Worm (Caenorhabditis elegans): ENCODE measurements around the gene D2023.3.

Gene D2023.3

ce11 chrV:11809935-11810334, 1.9 kb downstream of the D2023.3 start:
- peak; percentile 18 for TF ChIP-seq crh-2 (tag; optimal IDR thresholded peaks at IDR 0.05)
- TF ChIP-seq C34F6.9 (tag; optimal IDR thresholded peaks at IDR 0.05): peak; percentile 3
- no peak for TF ChIP-seq ztf-1 (GFP tag; conservative IDR thresholded peaks at IDR 0.05)
- TF ChIP-seq sma-9 (GFP tag; optimal IDR thresholded peaks at IDR 0.05): no peak
- no peak for TF ChIP-seq sma-9 (tag; optimal IDR thresholded peaks at IDR 0.05)
- no peak for TF ChIP-seq sma-3 (GFP tag; optimal IDR thresholded peaks at IDR 0.05)
- no peak for TF ChIP-seq unc-55 (GFP tag; optimal IDR thresholded peaks at IDR 0.05)

- TF ChIP-seq nhr-25 (tag; optimal IDR thresholded peaks at IDR 0.05): peak; percentile 45
- TF ChIP-seq sma-9 (GFP tag; optimal IDR thresholded peaks at IDR 0.05): peak; percentile 88
- TF ChIP-seq sma-9 (tag; optimal IDR thresholded peaks at IDR 0.05): no peak
- TF ChIP-seq lsy-2 (tag; optimal IDR thresholded peaks at IDR 0.05): peak in 1 of 2 experiments; percentile 14
- peak; percentile 72 for TF ChIP-seq blmp-1 (tag; optimal IDR thresholded peaks at IDR 0.05; ENCODE audit: insufficient read depth)
- no peak for TF ChIP-seq zag-1 (tag; optimal IDR thresholded peaks at IDR 0.05)
- TF ChIP-seq sma-3 (GFP tag; optimal IDR thresholded peaks at IDR 0.05): peak; percentile 63
- no peak for TF ChIP-seq lin-13 (GFP tag; optimal IDR thresholded peaks at IDR 0.05)
- TF ChIP-seq nhr-21 (tag; optimal IDR thresholded peaks at IDR 0.05): no peak
- TF ChIP-seq nhr-6 (tag; optimal IDR thresholded peaks at IDR 0.05): no peak
- TF ChIP-seq snpc-4 (tag; optimal IDR thresholded peaks at IDR 0.05): no peak
- no peak for TF ChIP-seq ztf-1 (GFP tag; conservative IDR thresholded peaks at IDR 0.05)
- no peak for TF ChIP-seq elt-3 (tag; optimal IDR thresholded peaks at IDR 0.05)
- peak; percentile 68 for TF ChIP-seq nhr-129 (tag; optimal IDR thresholded peaks at IDR 0.05)
- no peak for TF ChIP-seq ama-1 (optimal IDR thresholded peaks at IDR 0.05)
- no peak for TF ChIP-seq Y55F3AM.14 (GFP tag; optimal IDR thresholded peaks at IDR 0.05)
Observed at ce11 chrV:11803518-11803994, 8.3 kb downstream of the D2023.3 start.

ce11 chrV:11802508-11802907, 9.3 kb downstream of the D2023.3 start:
- TF ChIP-seq ztf-1 (GFP tag; conservative IDR thresholded peaks at IDR 0.05): no peak
- no peak for TF ChIP-seq lin-11 (tag; optimal IDR thresholded peaks at IDR 0.05)
- peak; percentile 79 to 89 for TF ChIP-seq mdl-1 (tag; optimal IDR thresholded peaks at IDR 0.05)
- peak; percentile 99 for TF ChIP-seq nhr-21 (tag; optimal IDR thresholded peaks at IDR 0.05)
- TF ChIP-seq unc-62 (GFP tag; optimal IDR thresholded peaks at IDR 0.05): no peak
- peak; percentile 57 for TF ChIP-seq gmeb-1 (tag; optimal IDR thresholded peaks at IDR 0.05)
- TF ChIP-seq ama-1 (optimal IDR thresholded peaks at IDR 0.05): no peak
- peak; percentile 99 for TF ChIP-seq sma-3 (GFP tag; optimal IDR thresholded peaks at IDR 0.05)
- no peak for TF ChIP-seq nhr-237 (tag; optimal IDR thresholded peaks at IDR 0.05)
- TF ChIP-seq peb-1 (tag; optimal IDR thresholded peaks at IDR 0.05): no peak
- TF ChIP-seq snpc-4 (tag; optimal IDR thresholded peaks at IDR 0.05): no peak
- no peak for TF ChIP-seq unc-39 (tag; optimal IDR thresholded peaks at IDR 0.05)
- peak; percentile 99 for TF ChIP-seq sma-9 (GFP tag; optimal IDR thresholded peaks at IDR 0.05)
- TF ChIP-seq sma-9 (tag; optimal IDR thresholded peaks at IDR 0.05): peak; percentile 15
- no peak for TF ChIP-seq ztf-4 (tag; optimal IDR thresholded peaks at IDR 0.05)
- TF ChIP-seq alr-1 (tag; optimal IDR thresholded peaks at IDR 0.05): no peak
- TF ChIP-seq nhr-23 (tag; optimal IDR thresholded peaks at IDR 0.05): no peak
- no peak for TF ChIP-seq ztf-11 (tag; optimal IDR thresholded peaks at IDR 0.05)
- peak; percentile 91 for TF ChIP-seq egl-27 (tag; optimal IDR thresholded peaks at IDR 0.05)
- no peak for TF ChIP-seq elt-3 (tag; optimal IDR thresholded peaks at IDR 0.05)
- peak; percentile 54 for TF ChIP-seq nhr-6 (tag; optimal IDR thresholded peaks at IDR 0.05)
- TF ChIP-seq Y55F3AM.14 (GFP tag; optimal IDR thresholded peaks at IDR 0.05): peak; percentile 83
- no peak for TF ChIP-seq zag-1 (tag; optimal IDR thresholded peaks at IDR 0.05)
- TF ChIP-seq nhr-129 (tag; optimal IDR thresholded peaks at IDR 0.05): peak; percentile 31
- TF ChIP-seq elt-1 (tag; optimal IDR thresholded peaks at IDR 0.05): no peak
- TF ChIP-seq lin-13 (GFP tag; optimal IDR thresholded peaks at IDR 0.05): no peak
- TF ChIP-seq sem-4 (tag; optimal IDR thresholded peaks at IDR 0.05): peak; percentile 71
- TF ChIP-seq blmp-1 (tag; optimal IDR thresholded peaks at IDR 0.05; ENCODE audit: insufficient read depth): peak; percentile 97
- no peak for TF ChIP-seq mbf-1 (tag; optimal IDR thresholded peaks at IDR 0.05)
- peak in 1 of 2 experiments; percentile 60 for TF ChIP-seq lsy-2 (tag; optimal IDR thresholded peaks at IDR 0.05)
- TF ChIP-seq C34F6.9 (tag; optimal IDR thresholded peaks at IDR 0.05): no peak
- TF ChIP-seq ceh-82 (tag; optimal IDR thresholded peaks at IDR 0.05): no peak
- no peak for TF ChIP-seq ceh-16 (tag; optimal IDR thresholded peaks at IDR 0.05)
- TF ChIP-seq unc-55 (GFP tag; optimal IDR thresholded peaks at IDR 0.05): no peak
- TF ChIP-seq crh-2 (tag; optimal IDR thresholded peaks at IDR 0.05): peak; percentile 84
- no peak for TF ChIP-seq aly-2 (tag; optimal IDR thresholded peaks at IDR 0.05)
- TF ChIP-seq nhr-11 (tag; optimal IDR thresholded peaks at IDR 0.05): no peak
- TF ChIP-seq ZK546.5 (tag; optimal IDR thresholded peaks at IDR 0.05): no peak
- no peak for TF ChIP-seq R02D3.7 (tag; optimal IDR thresholded peaks at IDR 0.05)
- TF ChIP-seq nhr-10 (tag; optimal IDR thresholded peaks at IDR 0.05): no peak
- no peak for TF ChIP-seq skn-1 (tag; optimal IDR thresholded peaks at IDR 0.05)
- no peak for TF ChIP-seq nhr-12 (tag; optimal IDR thresholded peaks at IDR 0.05)
- TF ChIP-seq F13H6.1 (tag; optimal IDR thresholded peaks at IDR 0.05): peak; percentile 79
- no peak for TF ChIP-seq nhr-77 (tag; optimal IDR thresholded peaks at IDR 0.05)
- no peak for TF ChIP-seq dmd-4 (tag; optimal IDR thresholded peaks at IDR 0.05)
- peak; percentile 96 for TF ChIP-seq nhr-25 (tag; optimal IDR thresholded peaks at IDR 0.05)
- peak; percentile 61 for TF ChIP-seq fos-1 (tag; optimal IDR thresholded peaks at IDR 0.05)

All from whole organism, L2 larva.